Worm (Caenorhabditis elegans) whole organism, early embryonic: ENCODE measurements around the gene mtcu-2.

Experiments used
- B0310.2 ChIP-seq: sonication (generic microtip); optimal IDR thresholded peaks from 2 replicates; lab custom pipeline; 2016; ENCODE audit warnings: mild to moderate bottlenecking, missing genetic modification characterization, missing compliant biosample characterization
- ama-1 ChIP-seq: fragments of 150-350 bp; optimal IDR thresholded peaks from 2 replicates; lab custom pipeline; 2014
- hmbx-1 ChIP-seq: sonication (generic microtip); optimal IDR thresholded peaks from 2 replicates; lab custom pipeline; 2016; ENCODE audit warnings: mild to moderate bottlenecking, missing genetic modification characterization, missing compliant biosample characterization
- hmg-4 ChIP-seq: fragments of 200-800 bp; sonication (Bioruptor generic); optimal IDR thresholded peaks from 2 replicates; lab custom pipeline; 2018; ENCODE audit warnings: mild to moderate bottlenecking, missing genetic modification characterization, missing compliant biosample characterization
- pes-1 ChIP-seq: fragments of 200-800 bp; sonication (Bioruptor generic); IDR thresholded peaks from 2 replicates; pipeline ENCODE4 v1.3.6; 2022; ENCODE audit warnings: missing genetic modification reagents, missing genetic modification characterization, missing compliant biosample characterization
- sea-1 ChIP-seq: fragments of 200-800 bp; sonication (Bioruptor generic); conservative IDR thresholded peaks from 2 replicates; pipeline ENCODE4 v1.3.6; 2022; ENCODE audit warnings: missing genetic modification characterization, missing compliant biosample characterization

ce11 chrII:10010914-10011313 lies 22.1 kb downstream of the mtcu-2 start:
- TF ChIP-seq hmg-4 (no peak), B0310.2 (tag; lab: Kevin White, UChicago) (no peak), sea-1 (no peak), ama-1 (lab: Kevin White, UChicago) (no peak), pes-1 (GFP tag; lab: Robert Waterston, UW) (no peak), hmbx-1 (tag; lab: Kevin White, UChicago) (no peak)
